Worm (Caenorhabditis elegans): Measurements from ENCODE around the gene K09G1.1.

- TF ChIP-seq dao-5 (tag; optimal IDR thresholded peaks at IDR 0.05) (no peak), W03F9.2 (tag; optimal IDR thresholded peaks at IDR 0.05) (no peak), him-1 (tag; optimal IDR thresholded peaks at IDR 0.05) (no peak)
These were observed 41.8 kb upstream of the K09G1.1 start, which contains the start of gene C50F4.16 for ce11 chrV:9541506-9541905.

Measured in whole organism, L4/young adult.